Fruit fly (Drosophila melanogaster): ENCODE measurements around the gene CG11555.

Gene CG11555

dm6 chr2L:273603-274002, at the start of gene CG11555, which contains the start of gene mbm (continued):
- TF ChIP-seq lbe (GFP tag; optimal IDR thresholded peaks at IDR 0.05): no peak
- TF ChIP-seq twi (tag; optimal IDR thresholded peaks at IDR 0.05): peak; percentile 44
- 0 out of 2 replicates have a peak, but pooled peaks have one; percentile 24 for TF ChIP-seq hbn (GFP tag; IDR thresholded peaks at IDR 0.05; ENCODE audit: partially characterized antibody)
- peak; percentile 24 for TF ChIP-seq NfI (GFP tag; optimal IDR thresholded peaks at IDR 0.05)
- peak; percentile 41 for TF ChIP-seq PHDP (tag; optimal IDR thresholded peaks at IDR 0.05)
- TF ChIP-seq lilli (GFP tag; optimal IDR thresholded peaks at IDR 0.05): no peak
- no peak for TF ChIP-seq CG6689 (GFP tag; IDR thresholded peaks at IDR 0.05)
- no peak for TF ChIP-seq CG10654 (GFP tag; optimal IDR thresholded peaks at IDR 0.05)
- peak; percentile 66 for TF ChIP-seq YL-1 (GFP tag; optimal IDR thresholded peaks at IDR 0.05)
- peak; percentile 38 for TF ChIP-seq dmrt11E (tag; optimal IDR thresholded peaks at IDR 0.05)
- TF ChIP-seq CG17361 (GFP tag; IDR thresholded peaks at IDR 0.05): peak; percentile 44; the same call in 1 of the 3 replicates
- TF ChIP-seq CG11504 (tag; optimal IDR thresholded peaks at IDR 0.05): peak; percentile 49
- peak; percentile 46 for TF ChIP-seq CG2712 (tag; optimal IDR thresholded peaks at IDR 0.05)
- peak; percentile 34 for TF ChIP-seq CG13775 (GFP tag; optimal IDR thresholded peaks at IDR 0.05)
- peak in 1 of 2 experiments; percentile 19 for TF ChIP-seq dpn (GFP tag; optimal IDR thresholded peaks at IDR 0.05)
- peak; percentile 73 for TF ChIP-seq CG13287 (GFP tag; IDR thresholded peaks at IDR 0.05; ENCODE audit: partially characterized antibody)
- TF ChIP-seq bsh (GFP tag; optimal IDR thresholded peaks at IDR 0.05): peak in 1 of 2 experiments; percentile 24
- peak; percentile 57 for TF ChIP-seq sug (tag; optimal IDR thresholded peaks at IDR 0.05)
- TF ChIP-seq org-1 (GFP tag; optimal IDR thresholded peaks at IDR 0.05): no peak
- peak; percentile 40 for TF ChIP-seq Meics (GFP tag; optimal IDR thresholded peaks at IDR 0.05)
- TF ChIP-seq jumu (GFP tag; optimal IDR thresholded peaks at IDR 0.05): no peak
- TF ChIP-seq CG15514 (GFP tag; optimal IDR thresholded peaks at IDR 0.05): peak; percentile 55
- peak; percentile 55 for TF ChIP-seq CG14710 (tag; optimal IDR thresholded peaks at IDR 0.05)
- TF ChIP-seq zen (tag; optimal IDR thresholded peaks at IDR 0.05): peak; percentile 50
- TF ChIP-seq Dll (GFP tag; IDR thresholded peaks at IDR 0.05; ENCODE audit: partially characterized antibody): peak; percentile 74
- TF ChIP-seq gt (GFP tag; IDR thresholded peaks at IDR 0.05): no peak
- TF ChIP-seq Sry-β (GFP tag; optimal IDR thresholded peaks at IDR 0.05): peak; percentile 98
- no peak for TF ChIP-seq ara (GFP tag; IDR thresholded peaks at IDR 0.05)
- TF ChIP-seq CG9437 (GFP tag; optimal IDR thresholded peaks at IDR 0.05): no peak
- TF ChIP-seq Dp (GFP tag; optimal IDR thresholded peaks at IDR 0.05): peak; percentile 25
- TF ChIP-seq CG14860 (GFP tag; IDR thresholded peaks at IDR 0.05; ENCODE audit: partially characterized antibody): peak; percentile 32; the same call in 1 of the 3 replicates
- TF ChIP-seq seq (GFP tag; IDR thresholded peaks at IDR 0.05): no peak
- no peak for TF ChIP-seq ftz-f1 (GFP tag; optimal IDR thresholded peaks at IDR 0.05)
- no peak for TF ChIP-seq CG9876 (GFP tag; optimal IDR thresholded peaks at IDR 0.05)
- TF ChIP-seq CG12391 (tag; optimal IDR thresholded peaks at IDR 0.05): peak; percentile 60
- peak; percentile 46 for TF ChIP-seq CG3995 (GFP tag; optimal IDR thresholded peaks at IDR 0.05)
- TF ChIP-seq kah (GFP tag; optimal IDR thresholded peaks at IDR 0.05): peak; percentile 14
- TF ChIP-seq Dad (GFP tag; optimal IDR thresholded peaks at IDR 0.05): no peak
- peak; percentile 58 for TF ChIP-seq BEAF-32 (GFP tag; optimal IDR thresholded peaks at IDR 0.05)
- peak; percentile 61 for TF ChIP-seq CG2116 (GFP tag; optimal IDR thresholded peaks at IDR 0.05)
- no peak for TF ChIP-seq fd102C (GFP tag; optimal IDR thresholded peaks at IDR 0.05)
- TF ChIP-seq CG13424 (tag; optimal IDR thresholded peaks at IDR 0.05): peak; percentile 48
- TF ChIP-seq ap (GFP tag; IDR thresholded peaks at IDR 0.05): no peak
